Worm (Caenorhabditis elegans) whole organism, L4 larva: Measurements from ENCODE around the gene spig-6.

Experiments used
- F44E2.7 ChIP-seq: fragments of 200-800 bp; sonication (Bioruptor generic); IDR thresholded peaks from 2 replicates; pipeline ENCODE4 v2.1.2; 2022; ENCODE audit warnings: missing genetic modification characterization, missing compliant biosample characterization
- F49E8.2 ChIP-seq: sonication (generic microtip); optimal IDR thresholded peaks from 2 replicates; lab custom pipeline; 2016; ENCODE audit warnings: missing compliant biosample characterization, mild to moderate bottlenecking, missing genetic modification characterization, borderline replicate concordance
- R02D3.7 ChIP-seq: fragments of 150-350 bp; sonication (generic microtip); optimal IDR thresholded peaks from 3 replicates; lab custom pipeline; 2014; ENCODE audit warnings: missing biosample characterization, missing genetic modification characterization
- Y5F2A.4 ChIP-seq: fragments of 200-800 bp; sonication (Bioruptor generic); optimal IDR thresholded peaks from 2 replicates; lab custom pipeline; 2018; ENCODE audit warnings: mild to moderate bottlenecking, missing genetic modification characterization, missing compliant biosample characterization
- ZK337.2 ChIP-seq: fragments of 200-800 bp; sonication (Bioruptor generic); IDR thresholded peaks from 2 replicates; pipeline ENCODE4 v1.3.6; 2022; ENCODE audit warnings: missing genetic modification reagents, missing genetic modification characterization, missing compliant biosample characterization
- aha-1 ChIP-seq: fragments of 150-350 bp; peaks from one replicate; lab custom pipeline; 2014; ENCODE audit warnings: missing biosample characterization, missing genetic modification characterization
- ama-1 ChIP-seq: fragments of 150-350 bp; optimal IDR thresholded peaks from 2 replicates; lab custom pipeline; 2014; ENCODE audit warnings: inconsistent platforms, mixed read lengths
- ceh-32 ChIP-seq: sonication (generic microtip); optimal IDR thresholded peaks from 2 replicates; lab custom pipeline; 2016; ENCODE audit warnings: mild to moderate bottlenecking, missing genetic modification characterization, missing compliant biosample characterization; ENCODE audit not compliant: poor library complexity
- ceh-62 ChIP-seq: sonication (generic microtip); optimal IDR thresholded peaks from 2 replicates; lab custom pipeline; 2017; ENCODE audit warnings: missing biosample characterization, missing genetic modification characterization
- ctbp-1 ChIP-seq: fragments of 200-800 bp; sonication (Bioruptor generic); IDR thresholded peaks from 2 replicates; pipeline ENCODE4 v1.3.6; 2022; ENCODE audit warnings: missing genetic modification reagents, missing genetic modification characterization, missing compliant biosample characterization
- daf-12 ChIP-seq: fragments of 150-350 bp; optimal IDR thresholded peaks from 2 replicates; lab custom pipeline; 2014; ENCODE audit warnings: missing biosample characterization, missing genetic modification reagents, missing genetic modification characterization
- daf-19 ChIP-seq: fragments of 200-800 bp; sonication (Bioruptor generic); conservative IDR thresholded peaks from 2 replicates; pipeline ENCODE4 v1.3.6; 2022; ENCODE audit warnings: missing genetic modification characterization, missing compliant biosample characterization
- daf-8 ChIP-seq: fragments of 200-800 bp; sonication (Bioruptor generic); IDR thresholded peaks from 2 replicates; pipeline ENCODE4 v1.3.6; 2022; ENCODE audit warnings: missing genetic modification characterization, missing compliant biosample characterization
- dmd-6 ChIP-seq: fragments of 200-800 bp; sonication (Bioruptor generic); IDR thresholded peaks from 2 replicates; pipeline ENCODE4 v1.3.6; 2022; ENCODE audit warnings: missing genetic modification reagents, missing genetic modification characterization, missing compliant biosample characterization
- dpl-1 ChIP-seq: fragments of 150-350 bp; optimal IDR thresholded peaks from 2 replicates; lab custom pipeline; 2014; ENCODE audit warnings: missing biosample characterization, missing genetic modification reagents, missing genetic modification characterization
- egl-43 ChIP-seq: fragments of 200-800 bp; sonication (Bioruptor generic); IDR thresholded peaks from 2 replicates; pipeline ENCODE4 v1.3.6; 2022; ENCODE audit warnings: missing genetic modification reagents, missing genetic modification characterization, missing compliant biosample characterization
- hlh-30 ChIP-seq: sonication (generic microtip); optimal IDR thresholded peaks from 2 replicates; lab custom pipeline; 2017; ENCODE audit warnings: antibody characterized with exemption, mild to moderate bottlenecking, missing genetic modification characterization, missing compliant biosample characterization; ENCODE audit not compliant: insufficient read depth
- hmg-1.1 ChIP-seq: fragments of 200-800 bp; sonication (Bioruptor generic); IDR thresholded peaks from 2 replicates; pipeline ENCODE4 v1.3.6; 2022; ENCODE audit warnings: missing genetic modification reagents, missing genetic modification characterization, missing compliant biosample characterization
- jun-1 ChIP-seq: fragments of 150-350 bp; optimal IDR thresholded peaks from 2 replicates; lab custom pipeline; 2014; ENCODE audit warnings: missing biosample characterization, missing genetic modification reagents, missing genetic modification characterization
- lim-7 ChIP-seq: fragments of 200-800 bp; sonication (Bioruptor generic); IDR thresholded peaks from 2 replicates; pipeline ENCODE4 v1.3.6; 2022; ENCODE audit warnings: missing genetic modification characterization, missing compliant biosample characterization
- lin-1 ChIP-seq: fragments of 200-800 bp; sonication (Bioruptor generic); IDR thresholded peaks from 2 replicates; pipeline ENCODE4 v1.3.6; 2022; ENCODE audit warnings: missing genetic modification reagents, missing genetic modification characterization, missing compliant biosample characterization
- lin-13 ChIP-seq: fragments of 150-350 bp; optimal IDR thresholded peaks from 2 replicates; lab custom pipeline; 2014; ENCODE audit warnings: missing biosample characterization, missing genetic modification reagents, missing genetic modification characterization
- lin-39 ChIP-seq: fragments of 150-350 bp; optimal IDR thresholded peaks from 2 replicates; lab custom pipeline; 2014; ENCODE audit warnings: missing biosample characterization, missing genetic modification reagents, missing genetic modification characterization
- lir-3 ChIP-seq: sonication (generic microtip); optimal IDR thresholded peaks from 2 replicates; lab custom pipeline; 2016; ENCODE audit warnings: mild to moderate bottlenecking, missing genetic modification characterization, missing compliant biosample characterization
- lsy-2 ChIP-seq, 2 experiments: fragments of 150-350 bp in 1 of 2; sonication (generic microtip) in 1 of 2; optimal IDR thresholded peaks; 2 replicates each; lab custom pipeline; 2014 to 2017; ENCODE audit warnings: missing biosample characterization in 2 of 2, missing genetic modification characterization in 2 of 2
- madf-9 ChIP-seq: fragments of 200-800 bp; sonication (Bioruptor generic); conservative IDR thresholded peaks from 2 replicates; pipeline ENCODE4 v1.3.6; 2022; ENCODE audit warnings: missing genetic modification reagents, missing genetic modification characterization, missing compliant biosample characterization
- mes-2 ChIP-seq: sonication (generic microtip); optimal IDR thresholded peaks from 2 replicates; lab custom pipeline; 2016; ENCODE audit warnings: missing genotype, mild to moderate bottlenecking, missing genetic modification characterization, missing compliant biosample characterization; ENCODE audit not compliant: poor library complexity, severe bottlenecking
- mxl-2 ChIP-seq: fragments of 200-800 bp; sonication (Bioruptor generic); conservative IDR thresholded peaks from 2 replicates; pipeline ENCODE4 v1.3.6; 2022; ENCODE audit warnings: missing genetic modification reagents, missing genetic modification characterization, missing compliant biosample characterization
- nhr-10 ChIP-seq: fragments of 150-350 bp; optimal IDR thresholded peaks from 2 replicates; lab custom pipeline; 2014; ENCODE audit warnings: missing biosample characterization, missing genetic modification characterization
- nhr-102 ChIP-seq: sonication (generic microtip); optimal IDR thresholded peaks from 2 replicates; lab custom pipeline; 2016; ENCODE audit warnings: mild to moderate bottlenecking, missing genetic modification characterization, moderate library complexity, missing compliant biosample characterization
- nhr-111 ChIP-seq: fragments of 200-800 bp; sonication (Bioruptor generic); optimal IDR thresholded peaks from 2 replicates; lab custom pipeline; 2018; ENCODE audit warnings: mild to moderate bottlenecking, missing genetic modification characterization, missing compliant biosample characterization
- nhr-237 ChIP-seq: sonication (generic microtip); optimal IDR thresholded peaks from 2 replicates; lab custom pipeline; 2017; ENCODE audit warnings: missing biosample characterization, missing genetic modification characterization
- nhr-25 ChIP-seq: sonication (generic microtip); optimal IDR thresholded peaks from 2 replicates; lab custom pipeline; 2017; ENCODE audit warnings: missing genetic modification characterization, mild to moderate bottlenecking, missing compliant biosample characterization, antibody characterized with exemption, moderate library complexity, borderline replicate concordance; ENCODE audit not compliant: insufficient read depth
- nhr-28 ChIP-seq: fragments of 150-350 bp; optimal IDR thresholded peaks from 2 replicates; lab custom pipeline; 2014; ENCODE audit warnings: missing biosample characterization, missing genetic modification characterization
- nhr-6 ChIP-seq: fragments of 150-350 bp; optimal IDR thresholded peaks from 2 replicates; lab custom pipeline; 2014; ENCODE audit warnings: missing biosample characterization, missing genetic modification characterization
- nhr-76 ChIP-seq: fragments of 150-350 bp; optimal IDR thresholded peaks from 2 replicates; lab custom pipeline; 2014; ENCODE audit warnings: missing biosample characterization, missing genetic modification characterization
- pha-4 ChIP-seq, 2 experiments: fragments of 150-350 bp in 1 of 2; fragments of 200-800 bp in 1 of 2; sonication (Bioruptor generic) in 1 of 2; IDR thresholded peaks in 1 of 2; optimal IDR thresholded peaks in 1 of 2; 2 replicates each; pipeline versions ENCODE4 v1.3.6 to Lab custom; 2014 to 2022; ENCODE audit warnings: missing genetic modification characterization in 2 of 2, missing genetic modification reagents in 2 of 2, missing biosample characterization in 1 of 2, missing compliant biosample characterization in 1 of 2
- pqm-1 ChIP-seq: sonication (generic microtip); optimal IDR thresholded peaks from 2 replicates; lab custom pipeline; 2017; ENCODE audit warnings: missing biosample characterization, missing genetic modification characterization
- rbr-2 ChIP-seq: sonication (generic microtip); optimal IDR thresholded peaks from 2 replicates; lab custom pipeline; 2016; ENCODE audit warnings: missing genotype, missing genetic modification characterization, missing compliant biosample characterization
- set-16 ChIP-seq: fragments of 200-800 bp; sonication (Bioruptor generic); IDR thresholded peaks from 2 replicates; pipeline ENCODE4 v1.3.6; 2022; ENCODE audit warnings: missing genetic modification reagents, missing genetic modification characterization, missing compliant biosample characterization
- spr-3 ChIP-seq: fragments of 200-800 bp; sonication (Bioruptor generic); optimal IDR thresholded peaks from 2 replicates; lab custom pipeline; 2018; ENCODE audit warnings: mild to moderate bottlenecking, missing genetic modification characterization, missing compliant biosample characterization
- unc-39 ChIP-seq: sonication (generic microtip); optimal IDR thresholded peaks from 2 replicates; lab custom pipeline; 2017; ENCODE audit warnings: missing biosample characterization, missing genetic modification characterization
- unc-62 ChIP-seq, 3 experiments: fragments of 150-350 bp in 1 of 3; sonication (generic microtip); optimal IDR thresholded peaks in 2 of 3; peaks in 1 of 3; 1 replicate in 1 of 3; 2 replicates in 2 of 3; lab custom pipeline; 2014 to 2017; ENCODE audit warnings: missing biosample characterization in 3 of 3, missing genetic modification characterization in 3 of 3, missing genetic modification reagents in 3 of 3, missing genotype in 1 of 3
- zfp-3 ChIP-seq: fragments of 200-800 bp; sonication (Bioruptor generic); conservative IDR thresholded peaks from 2 replicates; pipeline ENCODE4 v1.3.6; 2022; ENCODE audit warnings: missing genetic modification reagents, missing genetic modification characterization, missing compliant biosample characterization
- ztf-7 ChIP-seq: fragments of 150-350 bp; optimal IDR thresholded peaks from 2 replicates; lab custom pipeline; 2014; ENCODE audit warnings: missing biosample characterization, missing genetic modification characterization

Gene spig-6

ce11 chrV:16497504-16497903 lies 16.1 kb downstream of the spig-6 start, which contains the start of gene srh-136:
srh-136 (minus strand) TSS chrV:16497596.
- no peak for TF ChIP-seq daf-12
- TF ChIP-seq nhr-6 (tag; lab: Kevin White, UChicago) = no peak
- TF ChIP-seq mxl-2 (GFP tag; lab: Robert Waterston, UW) = no peak
- no peak for TF ChIP-seq lsy-2 (tag; optimal IDR thresholded peaks at IDR 0.05; lab: Kevin White, UChicago)
- no peak for TF ChIP-seq lir-3 (tag; lab: Kevin White, UChicago)

ce11 chrV:16499006-16499405 lies 17.6 kb downstream of the spig-6 start, which contains the start of gene F36D3.1:
F36D3.1 (plus strand) TSS chrV:16499352.
- TF ChIP-seq set-16 (GFP tag; lab: Robert Waterston, UW) = no peak
- TF ChIP-seq pha-4 (GFP tag; IDR thresholded peaks at IDR 0.05; lab: Robert Waterston, UW) = no peak
- no peak for TF ChIP-seq pha-4 (tag; optimal IDR thresholded peaks at IDR 0.05; lab: Kevin White, UChicago)
- TF ChIP-seq mxl-2 (GFP tag; lab: Robert Waterston, UW) = no peak
- no peak for TF ChIP-seq lim-7 (GFP tag; lab: Robert Waterston, UW)
- TF ChIP-seq aha-1 (tag; lab: Kevin White, UChicago) = no peak
- no peak for TF ChIP-seq F49E8.2 (tag; lab: Kevin White, UChicago)
- peak; percentile 67 for TF ChIP-seq mes-2
- TF ChIP-seq F44E2.7 (GFP tag; lab: Robert Waterston, UW) = no peak
- TF ChIP-seq nhr-111 (GFP tag; lab: Kevin White, UChicago) = no peak
- TF ChIP-seq ctbp-1 (GFP tag; lab: Robert Waterston, UW) = no peak
- TF ChIP-seq ama-1 (lab: Kevin White, UChicago) = no peak
- TF ChIP-seq hmg-1.1 (GFP tag; lab: Robert Waterston, UW) = no peak
- no peak for TF ChIP-seq zfp-3
- peak; percentile 1 for TF ChIP-seq ztf-7 (tag; lab: Kevin White, UChicago)
- no peak for TF ChIP-seq lin-13 (GFP tag; lab: Kevin White, UChicago)
- TF ChIP-seq daf-19 (GFP tag; lab: Robert Waterston, UW) = no peak
- no peak for TF ChIP-seq pqm-1 (tag; lab: Kevin White, UChicago)
- no peak for TF ChIP-seq nhr-25
- peak; percentile 12 for TF ChIP-seq rbr-2 (tag; lab: Kevin White, UChicago)
- no peak for TF ChIP-seq madf-9 (GFP tag; lab: Robert Waterston, UW)
- TF ChIP-seq Y5F2A.4 (GFP tag; lab: Kevin White, UChicago) = no peak
- TF ChIP-seq egl-43 (GFP tag; lab: Robert Waterston, UW) = no peak
- TF ChIP-seq ZK337.2 (GFP tag; lab: Robert Waterston, UW) = no peak
- TF ChIP-seq ceh-62 (tag; lab: Kevin White, UChicago) = no peak
- peak; percentile 87 for TF ChIP-seq dpl-1 (GFP tag; lab: Kevin White, UChicago)
- no peak for TF ChIP-seq lin-39 (tag; lab: Kevin White, UChicago)
- no peak for TF ChIP-seq nhr-76 (tag; lab: Kevin White, UChicago)
- TF ChIP-seq jun-1 (tag; lab: Kevin White, UChicago) = no peak
- no peak for TF ChIP-seq nhr-237 (tag; lab: Kevin White, UChicago)
- no peak for TF ChIP-seq nhr-10 (tag; lab: Kevin White, UChicago)
- no peak for TF ChIP-seq R02D3.7 (tag; lab: Kevin White, UChicago)
- no peak for TF ChIP-seq unc-39 (tag; lab: Kevin White, UChicago)
- 0 out of 2 replicates have a peak, but pooled peaks have one; percentile 16 for TF ChIP-seq dmd-6 (GFP tag; lab: Robert Waterston, UW)
- no peak for TF ChIP-seq lin-1 (GFP tag; lab: Robert Waterston, UW)
- TF ChIP-seq hlh-30 (tag; lab: Kevin White, UChicago) = peak; percentile 16
- no peak for TF ChIP-seq spr-3 (GFP tag; lab: Kevin White, UChicago)
- peak in 1 of 2 experiments; percentile 3 for TF ChIP-seq unc-62 (GFP tag; optimal IDR thresholded peaks at IDR 0.05 in 1 of 2; lab: Kevin White, UChicago)
- TF ChIP-seq unc-62 (tag; optimal IDR thresholded peaks at IDR 0.05; lab: Kevin White, UChicago) = no peak
- no peak for TF ChIP-seq nhr-102
- no peak for TF ChIP-seq daf-8
- TF ChIP-seq nhr-28 = peak; percentile 25
- no peak for TF ChIP-seq ceh-32 (tag; lab: Kevin White, UChicago)
